Fruit fly (Drosophila melanogaster): Measurements from ENCODE around the gene sordd2.

sordd2 gene

dm6 chrX:15802880-15803650, 4.1 kb upstream of the sordd2 start:
- TF ChIP-seq Dfd (GFP tag; optimal IDR thresholded peaks at IDR 0.05) (no peak), h (GFP tag; optimal IDR thresholded peaks at IDR 0.05) (no peak), Jra (GFP tag; optimal IDR thresholded peaks at IDR 0.05) (peak; percentile 11), rgr (GFP tag; optimal IDR thresholded peaks at IDR 0.05) (peak; percentile 6), Mio (GFP tag; optimal IDR thresholded peaks at IDR 0.05) (no peak), foxo (GFP tag; optimal IDR thresholded peaks at IDR 0.05) (peak in 1 of 2 experiments; percentile 35), HLH106 (tag; optimal IDR thresholded peaks at IDR 0.05) (peak; percentile 37), Dif (GFP tag; optimal IDR thresholded peaks at IDR 0.05; ENCODE audit: partially characterized antibody) (no peak), Rel (GFP tag; optimal IDR thresholded peaks at IDR 0.05) (no peak), Rel (tag; optimal IDR thresholded peaks at IDR 0.05) (peak; percentile 89), psq (GFP tag; optimal IDR thresholded peaks at IDR 0.05) (peak; percentile 10), Sp1 (GFP tag; optimal IDR thresholded peaks at IDR 0.05) (peak; percentile 48), woc (GFP tag; optimal IDR thresholded peaks at IDR 0.05) (peak; percentile 59)

- peak; percentile 66 for TF ChIP-seq N (GFP tag; optimal IDR thresholded peaks at IDR 0.05)
Observed at dm6 chrX:15795951-15796443, 3.0 kb downstream of the sordd2 start, which contains the start of gene sordd1. Gene sordd1, minus strand, starts transcription at chrX:15796028.

DNA sequence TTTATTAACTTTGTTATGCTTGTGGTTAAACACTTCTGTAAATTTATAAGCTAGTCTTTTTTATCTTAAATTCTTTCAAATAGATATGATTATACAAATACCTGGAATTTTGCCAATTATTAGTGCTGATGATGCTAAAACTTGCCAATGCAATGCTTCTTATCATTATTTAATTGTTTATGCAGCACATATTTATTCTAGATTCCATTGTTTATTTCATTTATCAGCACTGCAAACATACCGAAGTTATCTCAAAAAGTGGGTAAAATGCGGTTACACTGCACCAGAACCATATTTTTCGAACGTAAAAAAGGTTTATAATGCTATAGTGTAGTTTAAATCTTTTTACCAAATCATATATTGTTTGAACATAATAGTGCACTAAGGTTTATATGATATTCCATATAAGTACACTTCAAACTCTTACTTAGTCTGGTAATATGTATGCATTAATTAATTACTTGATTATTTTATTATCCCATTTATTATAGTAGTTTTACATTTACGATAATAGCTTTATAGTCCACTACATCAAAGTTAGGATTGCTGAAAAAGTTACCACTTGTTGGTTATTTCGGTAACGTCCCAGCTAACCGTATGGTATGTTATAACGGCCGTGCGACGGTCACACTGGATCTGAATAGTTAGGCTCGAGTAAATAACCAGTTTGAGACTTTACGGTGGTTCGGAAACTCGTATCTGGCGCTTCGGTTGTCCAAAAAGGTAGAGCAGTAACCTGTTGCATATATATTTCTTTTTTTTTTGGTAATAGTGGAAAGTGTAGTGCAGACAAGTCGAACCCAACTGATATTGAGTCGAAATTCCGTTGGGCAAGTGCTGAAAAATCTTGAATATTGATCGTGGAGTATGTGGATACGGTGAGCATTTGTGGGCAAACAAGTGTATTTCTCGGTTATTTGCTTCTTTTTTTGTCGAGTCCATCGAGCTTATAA, 10.5 kb downstream of the sordd2 start, which contains the start of gene Rhp:
Gene Rhp, plus strand, starts transcription at position 663 of the 953 bp plus-strand sequence.
- TF ChIP-seq br (GFP tag; optimal IDR thresholded peaks at IDR 0.05), result no peak
- TF ChIP-seq sage (GFP tag; optimal IDR thresholded peaks at IDR 0.05), result peak; percentile 34
- peak; percentile 70 for TF ChIP-seq Sp1 (GFP tag; optimal IDR thresholded peaks at IDR 0.05)
- TF ChIP-seq CG32264 (GFP tag; optimal IDR thresholded peaks at IDR 0.05), result peak; percentile 12
- TF ChIP-seq Hr83 (GFP tag; optimal IDR thresholded peaks at IDR 0.05; ENCODE audit: poor library complexity, severe bottlenecking), result peak; percentile 52
- no peak for TF ChIP-seq Rel (GFP tag; optimal IDR thresholded peaks at IDR 0.05)
- TF ChIP-seq Rel (tag; optimal IDR thresholded peaks at IDR 0.05), result no peak
- no peak for TF ChIP-seq dl (GFP tag; optimal IDR thresholded peaks at IDR 0.05; ENCODE audit: insufficient read depth in 1 of 2, partially characterized antibody in 2 of 2)
- TF ChIP-seq rgr (GFP tag; optimal IDR thresholded peaks at IDR 0.05), result peak; percentile 45
- peak; percentile 50 for TF ChIP-seq h (GFP tag; optimal IDR thresholded peaks at IDR 0.05)
- no peak for TF ChIP-seq tai (GFP tag; optimal IDR thresholded peaks at IDR 0.05)
- TF ChIP-seq foxo (GFP tag; optimal IDR thresholded peaks at IDR 0.05), result peak in 1 of 2 experiments; percentile 30
- peak; percentile 40 for TF ChIP-seq Hnf4 (GFP tag; optimal IDR thresholded peaks at IDR 0.05)
- TF ChIP-seq fru (GFP tag; optimal IDR thresholded peaks at IDR 0.05), result peak; percentile 5
- TF ChIP-seq OdsH (GFP tag; optimal IDR thresholded peaks at IDR 0.05), result peak; percentile 66
- peak; percentile 15 for TF ChIP-seq psq (GFP tag; optimal IDR thresholded peaks at IDR 0.05)
- TF ChIP-seq CG9705 (GFP tag; optimal IDR thresholded peaks at IDR 0.05), result peak; percentile 41
- TF ChIP-seq HLH106 (tag; optimal IDR thresholded peaks at IDR 0.05), result peak; percentile 9

DNA sequence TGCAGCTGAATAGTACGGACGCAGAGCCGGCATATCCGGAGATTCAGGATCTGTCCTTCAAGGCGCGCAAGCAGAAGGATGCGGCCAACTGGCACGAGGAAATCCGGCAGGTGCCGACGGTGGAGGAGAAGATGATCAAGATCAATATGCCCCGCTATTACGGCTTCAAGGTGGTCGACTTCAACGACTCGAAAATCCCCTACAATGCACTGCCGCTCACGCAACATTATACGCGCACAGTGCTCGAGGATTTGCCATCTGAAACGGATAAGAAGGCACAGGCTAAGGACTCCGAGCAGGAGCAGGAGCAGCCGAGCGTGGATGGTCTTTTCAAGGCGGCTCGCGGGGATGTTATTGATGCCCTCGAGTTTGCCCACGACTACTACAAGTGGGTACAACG, 12.7 kb downstream of the sordd2 start:
- TF ChIP-seq dsf (GFP tag; optimal IDR thresholded peaks at IDR 0.05; ENCODE audit: borderline replicate concordance), result no peak
- no peak for TF ChIP-seq jim (GFP tag; optimal IDR thresholded peaks at IDR 0.05)
- no peak for TF ChIP-seq CrebA (GFP tag; optimal IDR thresholded peaks at IDR 0.05; ENCODE audit: borderline replicate concordance)
- no peak for TF ChIP-seq CG9705 (GFP tag; optimal IDR thresholded peaks at IDR 0.05)
- no peak for TF ChIP-seq Dfd (GFP tag; optimal IDR thresholded peaks at IDR 0.05)
- TF ChIP-seq foxo (GFP tag; optimal IDR thresholded peaks at IDR 0.05), result no peak

Measured in whole organism, wandering third instar larva.